Worm (Caenorhabditis elegans) whole organism, midembryonic: ENCODE data around the gene R07B7.10.
"Not testable (repeated sequence)": the region's sequence is repeated elsewhere in the genome, so short reads cannot be mapped to it uniquely, and the experiment has no call there.

Experiments
- T22C8.4 ChIP-seq: fragments of 200-800 bp; sonication (Bioruptor generic); IDR thresholded peaks from 2 replicates; pipeline ENCODE4 v1.3.6; 2022; ENCODE audit warnings: missing genetic modification characterization, missing compliant biosample characterization
- cog-1 ChIP-seq: sonication (generic microtip); optimal IDR thresholded peaks from 2 replicates; lab custom pipeline; 2016; ENCODE audit warnings: missing genetic modification characterization, missing compliant biosample characterization
- flt-1 ChIP-seq: fragments of 200-800 bp; sonication (Bioruptor generic); IDR thresholded peaks from 2 replicates; pipeline ENCODE4 v1.3.6; 2022; ENCODE audit warnings: missing genetic modification characterization, missing compliant biosample characterization
- klf-2 ChIP-seq: fragments of 200-800 bp; sonication (Bioruptor generic); conservative IDR thresholded peaks from 2 replicates; pipeline ENCODE4 v1.3.6; 2022; ENCODE audit warnings: missing genetic modification reagents, missing genetic modification characterization, missing compliant biosample characterization
- med-1 ChIP-seq: sonication (generic microtip); optimal IDR thresholded peaks from 2 replicates; lab custom pipeline; 2017; ENCODE audit warnings: missing genetic modification characterization, mild to moderate bottlenecking, missing compliant biosample characterization, antibody characterized with exemption, missing genetic modification reagents; ENCODE audit not compliant: insufficient read depth
- ref-1 ChIP-seq: fragments of 200-800 bp; sonication (Bioruptor generic); conservative IDR thresholded peaks from 2 replicates; pipeline ENCODE4 v1.3.6; 2022; ENCODE audit warnings: missing genetic modification reagents, missing genetic modification characterization, missing compliant biosample characterization
- tab-1 ChIP-seq: fragments of 200-800 bp; sonication (Bioruptor generic); IDR thresholded peaks from 2 replicates; pipeline ENCODE4 v1.3.6; 2022; ENCODE audit warnings: missing genetic modification characterization, missing compliant biosample characterization
- ztf-23 ChIP-seq: fragments of 200-800 bp; sonication (Bioruptor generic); IDR thresholded peaks from 2 replicates; pipeline ENCODE4 v1.3.6; 2022; ENCODE audit warnings: missing genetic modification reagents, missing genetic modification characterization, missing compliant biosample characterization
- ztf-29 ChIP-seq: fragments of 200-800 bp; sonication (Bioruptor generic); IDR thresholded peaks from 2 replicates; pipeline ENCODE4 v1.3.6; 2022; ENCODE audit warnings: missing genetic modification reagents, missing genetic modification characterization, missing compliant biosample characterization

R07B7.10 gene

ce11 chrV:12117567-12118053 is 34.6 kb downstream of the R07B7.10 start, which contains the start of gene C13C4.8:
TSS of gene C13C4.8 (plus strand) at chrV:12118003.
- TF ChIP-seq ztf-23 (no peak), flt-1 (GFP tag; lab: Robert Waterston, UW) (no peak), tab-1 (GFP tag; lab: Robert Waterston, UW) (no peak), T22C8.4 (GFP tag; lab: Robert Waterston, UW) (no peak), ztf-29 (GFP tag; lab: Robert Waterston, UW) (no peak), cog-1 (tag; lab: Kevin White, UChicago) (no peak), med-1 (GFP tag; lab: Kevin White, UChicago) (no peak), klf-2 (no peak), ref-1 (GFP tag; lab: Robert Waterston, UW) (no peak)

ce11 chrV:12120381-12120780 is 37.4 kb downstream of the R07B7.10 start, which contains the start of gene C13C4.7:
TSS of gene C13C4.7 (minus strand) at chrV:12120481.
- TF ChIP-seq tab-1 (GFP tag; lab: Robert Waterston, UW), result no peak
- TF ChIP-seq ztf-23, result no peak
- TF ChIP-seq klf-2, result no peak
- no peak for TF ChIP-seq flt-1 (GFP tag; lab: Robert Waterston, UW)
- no peak for TF ChIP-seq cog-1 (tag; lab: Kevin White, UChicago)
- no peak for TF ChIP-seq med-1 (GFP tag; lab: Kevin White, UChicago)
- no peak for TF ChIP-seq T22C8.4 (GFP tag; lab: Robert Waterston, UW)
- no peak for TF ChIP-seq ztf-29 (GFP tag; lab: Robert Waterston, UW)
- TF ChIP-seq ref-1 (GFP tag; lab: Robert Waterston, UW), result no peak

DNA sequence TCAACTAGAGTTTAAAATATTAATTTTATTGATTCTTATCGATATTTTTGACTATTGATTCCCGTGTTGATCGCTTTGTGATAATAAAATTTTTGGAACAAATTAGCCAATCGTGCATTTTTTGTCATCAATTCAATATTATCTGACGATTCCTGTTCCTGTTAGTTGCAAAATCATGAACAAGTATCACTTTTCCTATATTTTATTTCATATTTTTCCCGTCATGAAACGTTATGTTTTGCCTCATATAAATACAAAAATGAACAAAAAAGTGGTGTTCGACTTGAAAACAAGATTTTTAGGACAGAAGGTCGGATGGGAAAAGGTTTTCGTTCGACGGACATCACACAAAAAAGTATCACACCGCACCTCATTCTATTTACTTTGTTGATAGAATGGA is 38.3 kb downstream of the R07B7.10 start, which contains the start of gene C13C4.6:
TSS of gene C13C4.6 (plus strand) at position 301 of the 400 bp plus-strand sequence.
- no peak for TF ChIP-seq med-1 (GFP tag; lab: Kevin White, UChicago)
- TF ChIP-seq klf-2, result no peak
- no peak for TF ChIP-seq tab-1 (GFP tag; lab: Robert Waterston, UW)
- TF ChIP-seq T22C8.4 (GFP tag; lab: Robert Waterston, UW), result no peak
- no peak for TF ChIP-seq ztf-29 (GFP tag; lab: Robert Waterston, UW)
- TF ChIP-seq ztf-23, result no peak
- no peak for TF ChIP-seq flt-1 (GFP tag; lab: Robert Waterston, UW)
- no peak for TF ChIP-seq cog-1 (tag; lab: Kevin White, UChicago)
- TF ChIP-seq ref-1 (GFP tag; lab: Robert Waterston, UW), result no peak

DNA sequence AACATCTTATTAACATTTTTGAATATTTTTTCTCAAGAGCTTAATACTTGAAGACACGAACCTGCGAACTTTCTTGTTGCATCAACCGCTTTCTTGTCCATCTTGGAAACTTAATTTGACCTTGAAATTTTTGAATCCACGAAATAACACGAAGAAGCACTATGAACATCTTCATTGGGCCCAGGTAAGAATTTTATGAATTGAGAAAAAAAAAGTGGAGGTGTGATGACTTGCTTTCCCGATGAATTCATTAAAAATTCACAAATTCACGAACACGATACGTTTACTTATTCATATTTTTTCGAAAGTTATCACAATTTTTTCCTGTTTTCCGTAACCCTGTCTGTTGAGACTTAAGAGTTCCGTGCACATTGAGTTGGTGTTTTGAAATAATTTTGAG is 47.7 kb downstream of the R07B7.10 start, which contains the start of gene C27A7.6:
TSS of gene C27A7.6 (minus strand) at position 101 of the 400 bp plus-strand sequence.
- TF ChIP-seq tab-1 (GFP tag; lab: Robert Waterston, UW); ztf-23; med-1 (GFP tag; lab: Kevin White, UChicago): not testable (repeated sequence)

ce11 chrV:12131157-12131556 is 48.1 kb downstream of the R07B7.10 start, which contains the start of gene enpp-1:
TSS of gene enpp-1 (plus strand) at chrV:12131457.
- not testable (repeated sequence) for TF ChIP-seq flt-1 (GFP tag; lab: Robert Waterston, UW); klf-2; tab-1 (GFP tag; lab: Robert Waterston, UW)
